Worm (Caenorhabditis elegans) whole organism, L3 larva: ENCODE results near the gene srh-218.

Experiments used
- egl-5 ChIP-seq: fragments of 150-350 bp; optimal IDR thresholded peaks from 2 replicates; lab custom pipeline; 2017; ENCODE audit warnings: missing biosample characterization, missing genetic modification reagents, missing genetic modification characterization, inconsistent platforms
- nhr-237 ChIP-seq: fragments of 150-350 bp; optimal IDR thresholded peaks from 2 replicates; lab custom pipeline; 2014; ENCODE audit warnings: missing biosample characterization, missing genetic modification characterization
- nhr-76 ChIP-seq: fragments of 150-350 bp; sonication (generic microtip); optimal IDR thresholded peaks from 5 replicates; lab custom pipeline; 2014; ENCODE audit warnings: missing biosample characterization, missing genetic modification characterization
- unc-62 ChIP-seq: fragments of 150-350 bp; sonication (generic microtip); optimal IDR thresholded peaks from 4 replicates; lab custom pipeline; 2014; ENCODE audit warnings: missing biosample characterization, missing genetic modification reagents, missing genetic modification characterization

ce11 chrV:15444188-15444587 is 49.6 kb upstream of the srh-218 start, which contains the start of gene T26H5.11:
- TF ChIP-seq unc-62 (GFP tag; lab: Kevin White, UChicago), result no peak
- TF ChIP-seq nhr-76 (tag; lab: Kevin White, UChicago), result no peak
- TF ChIP-seq nhr-237 (tag; lab: Kevin White, UChicago), result no peak
- TF ChIP-seq egl-5 (tag; lab: Kevin White, UChicago), result no peak
